Worm (Caenorhabditis elegans) whole organism, midembryonic: Measurements from ENCODE around the gene T02H6.9.
A peak's percentile ranks its signal among the peaks of the same experiment; 100 is the strongest.

Experiments used
- T22C8.4 ChIP-seq: fragments of 200-800 bp; sonication (Bioruptor generic); IDR thresholded peaks from 2 replicates; pipeline ENCODE4 v1.3.6; 2022; ENCODE audit warnings: missing genetic modification characterization, missing compliant biosample characterization
- cog-1 ChIP-seq: sonication (generic microtip); optimal IDR thresholded peaks from 2 replicates; lab custom pipeline; 2016; ENCODE audit warnings: missing genetic modification characterization, missing compliant biosample characterization
- flt-1 ChIP-seq: fragments of 200-800 bp; sonication (Bioruptor generic); IDR thresholded peaks from 2 replicates; pipeline ENCODE4 v1.3.6; 2022; ENCODE audit warnings: missing genetic modification characterization, missing compliant biosample characterization
- klf-2 ChIP-seq: fragments of 200-800 bp; sonication (Bioruptor generic); conservative IDR thresholded peaks from 2 replicates; pipeline ENCODE4 v1.3.6; 2022; ENCODE audit warnings: missing genetic modification reagents, missing genetic modification characterization, missing compliant biosample characterization
- med-1 ChIP-seq: sonication (generic microtip); optimal IDR thresholded peaks from 2 replicates; lab custom pipeline; 2017; ENCODE audit warnings: missing genetic modification characterization, mild to moderate bottlenecking, missing compliant biosample characterization, antibody characterized with exemption, missing genetic modification reagents; ENCODE audit not compliant: insufficient read depth
- ref-1 ChIP-seq: fragments of 200-800 bp; sonication (Bioruptor generic); conservative IDR thresholded peaks from 2 replicates; pipeline ENCODE4 v1.3.6; 2022; ENCODE audit warnings: missing genetic modification reagents, missing genetic modification characterization, missing compliant biosample characterization
- tab-1 ChIP-seq: fragments of 200-800 bp; sonication (Bioruptor generic); IDR thresholded peaks from 2 replicates; pipeline ENCODE4 v1.3.6; 2022; ENCODE audit warnings: missing genetic modification characterization, missing compliant biosample characterization
- ztf-23 ChIP-seq: fragments of 200-800 bp; sonication (Bioruptor generic); IDR thresholded peaks from 2 replicates; pipeline ENCODE4 v1.3.6; 2022; ENCODE audit warnings: missing genetic modification reagents, missing genetic modification characterization, missing compliant biosample characterization
- ztf-29 ChIP-seq: fragments of 200-800 bp; sonication (Bioruptor generic); IDR thresholded peaks from 2 replicates; pipeline ENCODE4 v1.3.6; 2022; ENCODE audit warnings: missing genetic modification reagents, missing genetic modification characterization, missing compliant biosample characterization

The T02H6.9 gene

DNA sequence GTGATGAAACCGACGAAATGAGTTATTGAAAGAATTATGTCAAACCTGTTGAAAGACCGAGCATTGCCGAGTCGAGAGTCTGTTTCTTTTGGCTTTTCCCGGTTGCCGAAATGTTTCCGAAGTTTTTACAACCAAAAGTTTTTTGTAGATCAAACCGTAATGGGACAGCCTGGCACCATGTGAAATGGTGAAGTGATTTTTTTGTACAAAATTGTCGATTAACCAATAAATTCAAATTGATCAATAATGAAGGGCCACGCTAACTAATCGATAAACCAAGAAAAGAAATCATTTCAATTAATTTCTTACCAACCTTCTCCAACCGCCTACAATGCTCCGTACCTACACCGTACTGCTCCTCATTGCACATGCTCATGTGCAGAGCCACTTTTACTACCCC lies 12.9 kb downstream of the T02H6.9 start, which contains the start of gene T02H6.3:
TSS of gene T02H6.3 (plus strand) at position 301 of the 400 bp plus-strand sequence.
- TF ChIP-seq flt-1 (GFP tag; lab: Robert Waterston, UW): no peak
- no peak for TF ChIP-seq ref-1 (GFP tag; lab: Robert Waterston, UW)
- no peak for TF ChIP-seq klf-2 (GFP tag; lab: Robert Waterston, UW)
- TF ChIP-seq ztf-23 (GFP tag; lab: Robert Waterston, UW): no peak
- no peak for TF ChIP-seq med-1 (GFP tag; lab: Kevin White, UChicago)
- TF ChIP-seq cog-1 (tag; lab: Kevin White, UChicago): no peak
- TF ChIP-seq tab-1 (GFP tag; lab: Robert Waterston, UW): no peak
- no peak for TF ChIP-seq T22C8.4 (GFP tag; lab: Robert Waterston, UW)
- TF ChIP-seq ztf-29 (GFP tag; lab: Robert Waterston, UW): no peak

DNA sequence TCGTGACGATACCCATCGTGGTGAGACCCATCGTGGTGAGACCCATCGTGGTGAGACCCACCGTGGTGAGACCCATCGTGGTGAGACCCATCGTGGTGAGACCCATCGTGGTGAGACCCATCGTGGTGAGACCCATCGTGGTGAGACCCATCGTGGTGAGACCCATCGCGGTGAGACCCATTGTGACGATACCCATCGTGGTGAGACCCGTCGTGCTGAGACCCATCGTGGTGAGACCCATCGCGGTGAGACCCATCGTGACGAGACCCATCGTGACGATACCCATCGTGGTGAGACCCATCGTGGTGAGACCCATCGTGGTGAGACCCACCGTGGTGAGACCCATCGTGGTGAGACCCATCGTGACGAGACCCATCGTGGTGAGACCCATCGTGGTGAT lies 16.4 kb downstream of the T02H6.9 start:
- peak; percentile 41; the same call in 1 of the 2 replicates for TF ChIP-seq ztf-23 (GFP tag; lab: Robert Waterston, UW)
- peak; percentile 80 for TF ChIP-seq tab-1 (GFP tag; lab: Robert Waterston, UW)
- 0 out of 2 replicates have a peak, but pooled peaks have one; percentile 28 for TF ChIP-seq ref-1 (GFP tag; lab: Robert Waterston, UW)
- peak; percentile 34; the same call in 1 of the 2 replicates for TF ChIP-seq T22C8.4 (GFP tag; lab: Robert Waterston, UW)

DNA sequence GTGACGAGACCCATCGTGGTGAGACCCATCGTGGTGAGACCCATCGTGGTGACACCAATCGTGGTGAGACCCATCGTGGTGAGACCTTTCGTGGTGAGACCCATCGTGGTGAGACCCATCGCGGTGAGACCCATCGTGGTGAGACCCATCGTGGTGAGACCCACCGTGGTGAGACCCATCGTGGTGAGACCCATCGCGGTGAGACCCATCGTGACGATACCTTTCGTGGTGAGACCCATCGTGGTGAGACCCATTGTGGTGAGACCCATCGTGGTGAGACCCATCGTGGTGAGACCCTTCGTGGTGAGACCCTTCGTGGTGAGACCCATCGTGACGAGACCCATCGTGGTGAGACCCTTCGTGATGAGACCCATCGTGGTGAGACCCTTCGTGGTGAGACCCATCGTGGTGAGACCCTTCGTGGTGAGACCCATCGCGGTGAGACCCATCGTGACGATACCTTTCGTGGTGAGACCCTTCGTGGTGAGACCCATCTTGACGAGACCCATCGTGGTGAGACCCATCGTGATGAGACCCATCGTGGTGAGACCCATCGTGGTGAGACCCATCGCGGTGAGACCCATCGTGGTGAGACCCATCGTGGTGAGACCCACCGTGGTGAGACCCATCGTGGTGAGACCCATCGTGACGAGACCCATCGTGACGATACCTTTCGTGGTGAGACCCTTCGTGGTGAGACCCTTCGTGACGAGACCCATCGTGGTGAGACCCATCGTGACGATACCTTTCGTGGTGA lies 18.3 kb downstream of the T02H6.9 start:
- TF ChIP-seq T22C8.4 (GFP tag; lab: Robert Waterston, UW) (peak; percentile 75), ref-1 (GFP tag; lab: Robert Waterston, UW) (peak; percentile 59), flt-1 (GFP tag; lab: Robert Waterston, UW) (peak; percentile 69), tab-1 (GFP tag; lab: Robert Waterston, UW) (peak; percentile 81), klf-2 (GFP tag; lab: Robert Waterston, UW) (peak; percentile 66), ztf-29 (GFP tag; lab: Robert Waterston, UW) (peak; percentile 23; the same call in 1 of the 2 replicates)

DNA sequence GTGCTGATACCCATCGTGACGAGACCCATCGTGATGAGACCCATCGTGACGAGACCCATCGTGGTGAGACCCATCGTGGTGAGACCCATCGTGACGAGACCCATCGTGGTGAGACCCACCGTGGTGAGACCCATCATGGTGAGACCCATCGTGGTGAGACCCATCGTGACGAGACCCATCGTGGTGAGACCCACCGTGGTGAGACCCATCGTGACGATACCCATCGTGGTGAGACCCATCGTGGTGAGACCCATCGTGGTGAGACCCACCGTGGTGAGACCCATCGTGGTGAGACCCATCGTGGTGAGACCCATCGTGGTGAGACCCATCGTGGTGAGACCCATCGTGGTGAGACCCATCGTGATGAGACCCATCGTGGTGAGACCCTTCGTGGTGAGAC lies 19.8 kb downstream of the T02H6.9 start:
- TF ChIP-seq ztf-23 (GFP tag; lab: Robert Waterston, UW) (peak; percentile 48; the same call in 1 of the 2 replicates), tab-1 (GFP tag; lab: Robert Waterston, UW) (0 out of 2 replicates have a peak, but pooled peaks have one; percentile 45)

DNA sequence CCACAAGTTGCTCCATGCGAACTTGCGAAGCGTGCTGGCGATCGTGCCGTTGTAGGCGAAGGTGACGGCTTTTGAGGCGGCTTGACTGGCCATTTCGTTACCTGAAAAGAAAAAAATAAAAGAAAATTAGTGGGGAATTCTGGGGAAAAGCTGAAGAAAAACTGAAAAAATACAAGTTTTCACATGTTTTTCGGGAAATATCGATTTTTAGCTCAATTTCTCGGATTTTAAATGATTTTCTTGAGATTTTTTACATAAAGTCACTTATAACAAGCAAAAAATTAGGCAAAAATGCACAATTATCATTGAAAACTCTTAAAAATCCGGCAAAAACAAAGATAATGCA lies 22.3 kb downstream of the T02H6.9 start, which contains the start of gene T02H6.11:
TSS of gene T02H6.11 (minus strand) at position 101 of the 346 bp plus-strand sequence.
- no peak for TF ChIP-seq T22C8.4 (GFP tag; lab: Robert Waterston, UW)
- TF ChIP-seq flt-1 (GFP tag; lab: Robert Waterston, UW): no peak

DNA sequence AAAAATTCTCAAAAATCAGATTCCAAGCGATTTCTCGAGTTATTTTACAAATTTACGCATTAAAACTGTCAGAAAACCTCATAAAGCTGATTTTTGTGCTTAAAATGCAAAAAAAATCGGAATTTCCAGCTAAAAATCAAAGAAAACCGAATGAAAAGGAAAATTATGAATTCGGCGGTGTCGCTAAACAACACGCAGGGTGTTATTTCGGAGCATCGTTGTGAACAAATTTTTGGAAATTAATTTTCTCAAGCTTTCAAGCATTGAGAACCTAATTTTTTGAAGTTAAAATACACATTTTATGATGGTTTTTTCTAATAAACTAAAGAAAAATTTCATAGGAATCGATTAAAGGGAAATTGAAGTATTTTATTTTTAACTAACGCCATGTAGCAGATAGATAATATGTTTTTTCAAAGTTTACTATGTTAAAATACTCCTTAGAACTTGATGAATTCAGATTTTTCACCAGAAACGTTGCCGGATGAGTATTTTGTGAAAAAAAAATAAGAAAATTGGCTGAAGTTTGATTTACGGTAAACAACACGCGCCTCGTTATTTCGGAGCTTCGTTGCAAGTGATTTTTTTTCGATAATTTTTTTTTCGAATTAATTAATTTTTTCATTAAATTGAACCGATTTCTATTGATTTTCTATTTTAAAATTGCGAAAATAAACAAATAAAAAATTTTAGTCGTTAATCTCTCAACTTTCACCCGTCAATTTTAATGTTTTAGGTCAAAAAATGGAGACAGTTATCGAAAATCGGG lies 22.9 kb downstream of the T02H6.9 start, which contains the start of gene thoc-1:
TSS of gene thoc-1 (plus strand) at position 737 of the 769 bp plus-strand sequence.
- TF ChIP-seq klf-2 (GFP tag; lab: Robert Waterston, UW) (no peak), ztf-29 (GFP tag; lab: Robert Waterston, UW) (no peak), ref-1 (GFP tag; lab: Robert Waterston, UW) (no peak), cog-1 (tag; lab: Kevin White, UChicago) (no peak), T22C8.4 (GFP tag; lab: Robert Waterston, UW) (no peak), med-1 (GFP tag; lab: Kevin White, UChicago) (no peak), flt-1 (GFP tag; lab: Robert Waterston, UW) (no peak), ztf-23 (GFP tag; lab: Robert Waterston, UW) (no peak), tab-1 (GFP tag; lab: Robert Waterston, UW) (no peak)

DNA sequence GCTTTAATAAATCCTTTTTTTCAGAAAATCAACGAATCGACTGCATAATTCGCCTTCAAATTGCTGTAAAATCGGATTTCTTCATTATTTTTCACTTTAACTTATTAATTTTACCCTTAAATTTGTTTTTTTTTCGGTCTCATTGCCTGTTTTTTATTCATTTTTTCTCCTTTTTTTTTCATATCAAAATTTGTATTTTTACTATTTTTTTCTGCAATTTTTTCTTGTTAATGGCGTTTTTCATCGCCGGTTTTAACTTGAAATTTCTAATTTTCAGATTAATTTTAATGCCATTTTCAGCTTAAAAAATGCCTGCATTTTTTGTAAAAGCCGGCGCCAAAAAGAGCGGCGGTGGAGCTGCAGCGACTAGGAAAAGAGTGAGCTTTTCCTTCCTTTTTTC lies 30.4 kb downstream of the T02H6.9 start, which contains the start of gene T02H6.1:
TSS of gene T02H6.1 (plus strand) at position 301 of the 400 bp plus-strand sequence.
- TF ChIP-seq T22C8.4 (GFP tag; lab: Robert Waterston, UW): no peak
- no peak for TF ChIP-seq cog-1 (tag; lab: Kevin White, UChicago)

DNA sequence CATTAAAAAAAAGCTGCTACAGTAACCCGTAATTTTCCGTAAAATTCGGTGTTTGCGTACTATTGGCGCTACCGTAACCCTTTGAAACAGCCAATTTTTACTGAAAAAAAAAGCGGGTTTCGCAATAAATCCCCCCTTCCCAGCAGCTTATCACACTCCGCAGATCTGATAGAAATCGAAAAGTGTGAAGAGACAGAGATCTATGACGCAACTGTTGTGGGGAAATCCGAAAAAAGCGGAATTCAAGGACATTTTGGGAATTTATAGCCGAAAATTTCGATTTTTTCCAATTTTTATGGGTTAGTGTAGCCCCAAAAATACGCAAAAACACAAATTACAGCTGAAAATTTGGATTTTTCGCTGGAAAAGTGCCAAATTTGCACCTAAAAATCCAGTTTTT lies 43.2 kb downstream of the T02H6.9 start:
- TF ChIP-seq ztf-23 (GFP tag; lab: Robert Waterston, UW) (no peak), ref-1 (GFP tag; lab: Robert Waterston, UW) (no peak), cog-1 (tag; lab: Kevin White, UChicago) (no peak), klf-2 (GFP tag; lab: Robert Waterston, UW) (no peak), T22C8.4 (GFP tag; lab: Robert Waterston, UW) (no peak), med-1 (GFP tag; lab: Kevin White, UChicago) (no peak), ztf-29 (GFP tag; lab: Robert Waterston, UW) (no peak), flt-1 (GFP tag; lab: Robert Waterston, UW) (no peak), tab-1 (GFP tag; lab: Robert Waterston, UW) (no peak)

DNA sequence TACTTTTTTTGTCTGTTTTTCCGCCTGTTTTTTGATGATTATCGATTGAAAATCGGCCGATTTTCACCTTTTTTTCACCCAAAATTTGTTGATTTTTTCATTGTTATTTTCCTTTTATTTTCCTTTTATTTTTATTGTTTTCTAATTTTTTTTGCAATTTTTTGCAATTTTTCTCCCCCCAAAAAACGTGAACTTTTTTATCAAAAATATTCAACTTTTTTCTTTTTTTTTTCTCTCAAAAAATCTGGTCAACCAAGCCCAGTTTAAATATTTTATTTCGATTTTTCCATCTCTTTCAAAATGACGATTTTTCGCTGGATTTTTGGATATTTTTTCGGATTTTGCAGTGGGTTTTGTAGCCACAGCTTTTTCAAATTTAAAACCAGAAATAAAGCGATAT lies 44.8 kb downstream of the T02H6.9 start, which contains the start of gene rfip-2:
TSS of gene rfip-2 (plus strand) at position 301 of the 400 bp plus-strand sequence.
- TF ChIP-seq ztf-29 (GFP tag; lab: Robert Waterston, UW) (no peak), cog-1 (tag; lab: Kevin White, UChicago) (no peak), med-1 (GFP tag; lab: Kevin White, UChicago) (no peak), ztf-23 (GFP tag; lab: Robert Waterston, UW) (no peak), flt-1 (GFP tag; lab: Robert Waterston, UW) (no peak), tab-1 (GFP tag; lab: Robert Waterston, UW) (no peak), ref-1 (GFP tag; lab: Robert Waterston, UW) (no peak), klf-2 (GFP tag; lab: Robert Waterston, UW) (no peak), T22C8.4 (GFP tag; lab: Robert Waterston, UW) (no peak)
